Fruit fly (Drosophila melanogaster) whole organism, pupa: ENCODE results near the gene ScsbetaG.

Source experiments
- CG10348 ChIP-seq: fragments of 200-800 bp; sonication (Bioruptor generic); IDR thresholded peaks from 2 replicates; pipeline ENCODE4 v1.3.6; 2022; ENCODE audit warnings: missing biosample characterization, missing genetic modification characterization
- Ets98B ChIP-seq: fragments of 200-800 bp; sonication (Bioruptor generic); IDR thresholded peaks from 2 replicates; pipeline ENCODE4 v1.3.6; 2022; ENCODE audit warnings: missing biosample characterization, missing genetic modification characterization
- Pif1A ChIP-seq: fragments of 200-800 bp; sonication (Bioruptor generic); optimal IDR thresholded peaks from 3 replicates; lab custom pipeline; 2016; ENCODE audit warnings: missing biosample characterization, missing genetic modification characterization
- rn ChIP-seq: fragments of 200-800 bp; sonication (Bioruptor generic); IDR thresholded peaks from 2 replicates; pipeline ENCODE4 v1.3.6; 2022; ENCODE audit warnings: missing biosample characterization, missing genetic modification characterization

- TF ChIP-seq Ets98B, result no peak
- no peak for TF ChIP-seq CG10348 (GFP tag; lab: Robert Waterston, UW)
- TF ChIP-seq Pif1A (GFP tag; lab: Kevin White, UChicago), result no peak
- no peak for TF ChIP-seq rn
These were observed 27.8 kb downstream of the ScsbetaG start, which contains the start of gene CG13285 for dm6 chr3L:5535659-5536058.
